Fruit fly (Drosophila melanogaster): ENCODE data around the gene csw.

Gene csw

DNA sequence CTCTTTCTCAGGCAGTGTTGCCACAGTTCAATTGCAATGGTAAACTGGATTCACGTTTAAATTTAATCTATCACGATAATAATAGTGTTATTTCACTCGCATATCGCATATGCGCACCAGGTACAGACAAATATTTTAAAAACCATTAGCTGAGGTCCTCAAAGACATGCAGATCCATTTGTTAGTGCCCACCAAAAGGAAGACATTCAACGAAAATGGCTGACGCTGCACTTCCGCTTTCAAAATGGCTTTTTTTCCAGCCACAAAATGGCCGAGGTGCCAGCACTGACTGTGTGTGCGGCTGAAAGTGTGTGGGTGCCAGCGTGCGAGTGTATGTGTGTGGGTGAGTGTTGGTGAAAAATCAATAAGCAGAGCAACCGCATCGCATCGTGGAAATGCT lies 32.9 kb upstream of the csw start (continued):
- no peak for TF ChIP-seq pita (GFP tag; optimal IDR thresholded peaks at IDR 0.05)
- no peak for TF ChIP-seq prd (optimal IDR thresholded peaks at IDR 0.05)
- TF ChIP-seq prd (GFP tag; IDR thresholded peaks at IDR 0.05), result no peak
- no peak for TF ChIP-seq lbe (GFP tag; optimal IDR thresholded peaks at IDR 0.05)
- peak; percentile 93 for TF ChIP-seq Ets65A (GFP tag)
- no peak for TF ChIP-seq tgo (GFP tag; IDR thresholded peaks at IDR 0.05)
- no peak for TF ChIP-seq NC2α (GFP tag; optimal IDR thresholded peaks at IDR 0.05)
- TF ChIP-seq CG12219 (GFP tag; optimal IDR thresholded peaks at IDR 0.05), result peak; percentile 49
- TF ChIP-seq CG4328 (GFP tag; optimal IDR thresholded peaks at IDR 0.05), result peak; percentile 48
- TF ChIP-seq CG7556 (GFP tag; optimal IDR thresholded peaks at IDR 0.05), result peak; percentile 40
- TF ChIP-seq sna (GFP tag; IDR thresholded peaks at IDR 0.05; ENCODE audit: partially characterized antibody), result no peak
- TF ChIP-seq CG9215 (GFP tag; IDR thresholded peaks at IDR 0.05), result no peak
- no peak for TF ChIP-seq tin (GFP tag; optimal IDR thresholded peaks at IDR 0.05)
- no peak for TF ChIP-seq Dp (GFP tag; optimal IDR thresholded peaks at IDR 0.05)
- TF ChIP-seq tio (GFP tag; optimal IDR thresholded peaks at IDR 0.05), result no peak
- TF ChIP-seq CG10979 (tag; optimal IDR thresholded peaks at IDR 0.05), result peak; percentile 39
- no peak for TF ChIP-seq CG12155 (GFP tag; optimal IDR thresholded peaks at IDR 0.05)
- TF ChIP-seq NFAT (GFP tag; IDR thresholded peaks at IDR 0.05), result no peak
- peak; percentile 3 for TF ChIP-seq fd96Cb (tag; optimal IDR thresholded peaks at IDR 0.05)
- TF ChIP-seq Aef1 (GFP tag; IDR thresholded peaks at IDR 0.05), result no peak
- no peak for TF ChIP-seq crp (GFP tag; optimal IDR thresholded peaks at IDR 0.05)
- no peak for TF ChIP-seq CG32532 (GFP tag; IDR thresholded peaks at IDR 0.05)
- TF ChIP-seq Rx (GFP tag; IDR thresholded peaks at IDR 0.05), result no peak
- TF ChIP-seq CG3407 (GFP tag; optimal IDR thresholded peaks at IDR 0.05), result peak; percentile 19
- TF ChIP-seq Side (GFP tag; optimal IDR thresholded peaks at IDR 0.05), result no peak
- TF ChIP-seq CG3065 (GFP tag; optimal IDR thresholded peaks at IDR 0.05), result no peak
- TF ChIP-seq CG3281 (GFP tag; optimal IDR thresholded peaks at IDR 0.05), result peak; percentile 47
- no peak for TF ChIP-seq fru (optimal IDR thresholded peaks at IDR 0.05)
- peak; percentile 18 for TF ChIP-seq YL-1 (GFP tag; optimal IDR thresholded peaks at IDR 0.05)
- TF ChIP-seq dan (GFP tag; IDR thresholded peaks at IDR 0.05), result no peak
- TF ChIP-seq rib (GFP tag; IDR thresholded peaks at IDR 0.05), result no peak
- no peak for TF ChIP-seq CG18599 (GFP tag; optimal IDR thresholded peaks at IDR 0.05)
- no peak for TF ChIP-seq CG6175 (GFP tag; IDR thresholded peaks at IDR 0.05)
- no peak for TF ChIP-seq CG8281 (tag; optimal IDR thresholded peaks at IDR 0.05)
- TF ChIP-seq CG10267 (tag; optimal IDR thresholded peaks at IDR 0.05), result peak; percentile 40
- no peak for TF ChIP-seq CG2120 (GFP tag; optimal IDR thresholded peaks at IDR 0.05)
- TF ChIP-seq h (optimal IDR thresholded peaks at IDR 0.05), result no peak
- no peak for TF ChIP-seq CG1792 (GFP tag; optimal IDR thresholded peaks at IDR 0.05)
- TF ChIP-seq CG7839 (tag; optimal IDR thresholded peaks at IDR 0.05), result peak; percentile 51
- no peak for TF ChIP-seq CG18476 (GFP tag; optimal IDR thresholded peaks at IDR 0.05)
- no peak for TF ChIP-seq dati (GFP tag; IDR thresholded peaks at IDR 0.05)
- no peak for TF ChIP-seq Dbx (GFP tag; IDR thresholded peaks at IDR 0.05)
- TF ChIP-seq CG3163 (GFP tag; optimal IDR thresholded peaks at IDR 0.05), result no peak
- no peak for TF ChIP-seq CG8089 (GFP tag; optimal IDR thresholded peaks at IDR 0.05)
- TF ChIP-seq exex (tag; optimal IDR thresholded peaks at IDR 0.05), result no peak
- TF ChIP-seq CG8944 (GFP tag; optimal IDR thresholded peaks at IDR 0.05), result no peak
- peak; percentile 36 for TF ChIP-seq CG6254 (GFP tag; optimal IDR thresholded peaks at IDR 0.05)
- no peak for TF ChIP-seq CG4617 (GFP tag; optimal IDR thresholded peaks at IDR 0.05; ENCODE audit: borderline replicate concordance)
- TF ChIP-seq CG4404 (GFP tag; IDR thresholded peaks at IDR 0.05), result no peak
- TF ChIP-seq CG5953 (GFP tag; IDR thresholded peaks at IDR 0.05), result no peak
- TF ChIP-seq Xrp1 (GFP tag; IDR thresholded peaks at IDR 0.05), result no peak
- TF ChIP-seq Bdp1 (GFP tag; optimal IDR thresholded peaks at IDR 0.05), result no peak
- TF ChIP-seq ttk (GFP tag; IDR thresholded peaks at IDR 0.05), result no peak
- no peak for TF ChIP-seq CG2129 (GFP tag; IDR thresholded peaks at IDR 0.05; ENCODE audit: partially characterized antibody)

Data from whole organism, embryonic.